Fruit fly (Drosophila melanogaster) whole organism, embryonic: ENCODE data around the gene CG18265.

Source experiments
- B-H2 ChIP-seq: fragments of 200-800 bp; sonication (Bioruptor generic); optimal IDR thresholded peaks from 2 replicates; lab custom pipeline; 2018; ENCODE audit warnings: missing biosample characterization, mild to moderate bottlenecking, missing genetic modification characterization
- CG12299 ChIP-seq: fragments of 200-800 bp; sonication (Bioruptor generic); optimal IDR thresholded peaks from 2 replicates; lab custom pipeline; 2018; ENCODE audit warnings: missing biosample characterization, mild to moderate bottlenecking, missing genetic modification characterization
- CG12659 ChIP-seq: fragments of 200-800 bp; sonication (Bioruptor generic); optimal IDR thresholded peaks from 3 replicates; lab custom pipeline; 2017; ENCODE audit warnings: mild to moderate bottlenecking, missing biosample characterization, missing genetic modification reagents, missing genetic modification characterization
- CG13775 ChIP-seq: fragments of 200-800 bp; sonication (Bioruptor generic); optimal IDR thresholded peaks from 3 replicates; lab custom pipeline; 2017; ENCODE audit warnings: missing biosample characterization, mild to moderate bottlenecking, missing genetic modification characterization
- CG13894 ChIP-seq: fragments of 200-800 bp; sonication (Bioruptor generic); optimal IDR thresholded peaks from 3 replicates; lab custom pipeline; 2018; ENCODE audit warnings: missing biosample characterization, mild to moderate bottlenecking, missing genetic modification characterization, moderate library complexity
- CG1529 ChIP-seq: fragments of 200-800 bp; sonication (Bioruptor generic); optimal IDR thresholded peaks from 3 replicates; lab custom pipeline; 2018; ENCODE audit warnings: missing biosample characterization, missing genetic modification characterization
- CG17328 ChIP-seq: fragments of 200-800 bp; sonication (Bioruptor generic); IDR thresholded peaks from 2 replicates; pipeline ENCODE4 v1.3.6; 2022; ENCODE audit warnings: missing biosample characterization, missing genetic modification characterization
- CG17829 ChIP-seq: fragments of 200-800 bp; optimal IDR thresholded peaks from 2 replicates; lab custom pipeline; 2019; ENCODE audit warnings: missing biosample characterization, mild to moderate bottlenecking, missing genetic modification characterization, moderate library complexity
- CG2889 ChIP-seq: fragments of 200-800 bp; sonication (Bioruptor generic); IDR thresholded peaks from 3 replicates; pipeline ENCODE4 v1.3.6; 2022; ENCODE audit warnings: missing biosample characterization, missing genetic modification characterization
- CG30020 ChIP-seq: fragments of 200-800 bp; optimal IDR thresholded peaks from 2 replicates; lab custom pipeline; 2019; ENCODE audit warnings: missing biosample characterization, mild to moderate bottlenecking, missing genetic modification characterization, moderate library complexity
- CG31365 ChIP-seq: fragments of 200-800 bp; sonication (Bioruptor generic); optimal IDR thresholded peaks from 2 replicates; lab custom pipeline; 2018; ENCODE audit warnings: missing biosample characterization, mild to moderate bottlenecking, missing genetic modification characterization
- CG3163 ChIP-seq: fragments of 200-800 bp; sonication (Bioruptor generic); optimal IDR thresholded peaks from 3 replicates; lab custom pipeline; 2016; ENCODE audit warnings: missing biosample characterization, missing genetic modification characterization
- CG32772 ChIP-seq: fragments of 200-800 bp; sonication (Bioruptor generic); IDR thresholded peaks from 2 replicates; pipeline ENCODE4 v1.3.6; 2022; ENCODE audit warnings: missing biosample characterization, missing genetic modification characterization
- CG33557 ChIP-seq: fragments of 200-800 bp; sonication (Bioruptor generic); optimal IDR thresholded peaks from 2 replicates; lab custom pipeline; 2019; ENCODE audit warnings: missing biosample characterization, mild to moderate bottlenecking, missing genetic modification characterization, moderate library complexity
- CG34422 ChIP-seq: fragments of 200-800 bp; sonication (Bioruptor generic); IDR thresholded peaks from 3 replicates; pipeline ENCODE4 v1.3.6; 2022; ENCODE audit warnings: missing biosample characterization, missing genetic modification characterization
- CG4328 ChIP-seq: fragments of 200-800 bp; sonication (Bioruptor generic); optimal IDR thresholded peaks from 3 replicates; lab custom pipeline; 2017; ENCODE audit warnings: missing biosample characterization, missing genetic modification reagents, missing genetic modification characterization
- CG7963 ChIP-seq: fragments of 200-800 bp; sonication (Bioruptor generic); IDR thresholded peaks from 3 replicates; pipeline ENCODE4 v1.3.6; 2022; ENCODE audit warnings: missing biosample characterization, missing genetic modification characterization; ENCODE audit not compliant: partially characterized antibody
- CG8089 ChIP-seq: fragments of 200-800 bp; sonication (Bioruptor generic); optimal IDR thresholded peaks from 3 replicates; lab custom pipeline; 2016; ENCODE audit warnings: missing biosample characterization, missing genetic modification characterization
- CG8281 ChIP-seq: fragments of 200-800 bp; sonication (Bioruptor generic); optimal IDR thresholded peaks from 2 replicates; lab custom pipeline; 2018; ENCODE audit warnings: missing biosample characterization, mild to moderate bottlenecking, missing genetic modification characterization, moderate library complexity
- CG8290 ChIP-seq, 3 experiments: fragments of 200-800 bp; sonication (Bioruptor generic); optimal IDR thresholded peaks; 2 replicates each; lab custom pipeline; 2016 to 2019; ENCODE audit warnings: missing biosample characterization in 3 of 3, missing genetic modification characterization in 3 of 3, mild to moderate bottlenecking in 2 of 3, moderate library complexity in 1 of 3
- CG8359 ChIP-seq: fragments of 200-800 bp; sonication (Bioruptor generic); optimal IDR thresholded peaks from 2 replicates; lab custom pipeline; 2017; ENCODE audit warnings: missing biosample characterization, mild to moderate bottlenecking, missing genetic modification characterization, borderline replicate concordance
- CG9932 ChIP-seq: fragments of 200-800 bp; sonication (Bioruptor generic); IDR thresholded peaks from 2 replicates; pipeline ENCODE4 v1.3.6; 2022; ENCODE audit warnings: missing biosample characterization, missing genetic modification characterization
- Chrac-16 ChIP-seq: fragments of 200-800 bp; sonication (Bioruptor generic); optimal IDR thresholded peaks from 3 replicates; lab custom pipeline; 2016; ENCODE audit warnings: missing biosample characterization, missing genetic modification characterization
- D19B ChIP-seq: fragments of 200-800 bp; sonication (Bioruptor generic); optimal IDR thresholded peaks from 2 replicates; lab custom pipeline; 2017; ENCODE audit warnings: missing biosample characterization, mild to moderate bottlenecking, missing genetic modification characterization
- Dip3 ChIP-seq: fragments of 200-800 bp; sonication (Bioruptor generic); optimal IDR thresholded peaks from 3 replicates; lab custom pipeline; 2016; ENCODE audit warnings: missing biosample characterization, missing genetic modification characterization
- Dll ChIP-seq: fragments of 200-800 bp; sonication (Bioruptor generic); IDR thresholded peaks from 4 replicates; pipeline ENCODE4 v1.3.6; 2022; ENCODE audit warnings: missing biosample characterization, missing genetic modification characterization; ENCODE audit not compliant: partially characterized antibody
- Dp ChIP-seq: fragments of 200-800 bp; sonication (Bioruptor generic); optimal IDR thresholded peaks from 2 replicates; lab custom pipeline; 2018; ENCODE audit warnings: missing biosample characterization, mild to moderate bottlenecking, missing genetic modification characterization, moderate library complexity
- Ets65A ChIP-seq: fragments of 200-800 bp; sonication (Bioruptor generic); peaks from one replicate; lab custom pipeline; 2016; ENCODE audit warnings: missing biosample characterization, missing genetic modification characterization
- Ets97D ChIP-seq: fragments of 200-800 bp; sonication (Bioruptor generic); optimal IDR thresholded peaks from 3 replicates; lab custom pipeline; 2016; ENCODE audit warnings: missing biosample characterization, missing genetic modification characterization
- HmgD ChIP-seq: fragments of 200-800 bp; sonication (Bioruptor generic); optimal IDR thresholded peaks from 3 replicates; lab custom pipeline; 2016; ENCODE audit warnings: missing biosample characterization, missing genetic modification characterization
- HmgZ ChIP-seq: fragments of 200-800 bp; sonication (Bioruptor generic); optimal IDR thresholded peaks from 2 replicates; lab custom pipeline; 2018; ENCODE audit warnings: missing biosample characterization, mild to moderate bottlenecking, missing genetic modification characterization
- Hmr ChIP-seq: fragments of 200-800 bp; sonication (Bioruptor generic); optimal IDR thresholded peaks from 3 replicates; lab custom pipeline; 2017; ENCODE audit warnings: mild to moderate bottlenecking, missing biosample characterization, missing genetic modification reagents, missing genetic modification characterization
- Scr ChIP-seq: fragments of 200-800 bp; sonication (Bioruptor generic); IDR thresholded peaks from 2 replicates; pipeline ENCODE4 v1.3.6; 2022; ENCODE audit warnings: missing biosample characterization, missing genetic modification characterization; ENCODE audit not compliant: partially characterized antibody
- Six4 ChIP-seq: fragments of 200-800 bp; sonication (Bioruptor generic); optimal IDR thresholded peaks from 2 replicates; lab custom pipeline; 2016; ENCODE audit warnings: missing biosample characterization, missing genetic modification characterization
- Usf ChIP-seq: fragments of 200-800 bp; sonication (Bioruptor generic); optimal IDR thresholded peaks from 2 replicates; lab custom pipeline; 2017; ENCODE audit warnings: missing genotype, missing biosample characterization, missing genetic modification characterization
- Xrp1 ChIP-seq: fragments of 200-800 bp; sonication (Bioruptor generic); IDR thresholded peaks from 2 replicates; pipeline ENCODE4 v1.3.6; 2022; ENCODE audit warnings: missing biosample characterization, missing genetic modification characterization
- ato ChIP-seq: fragments of 200-800 bp; sonication (Bioruptor generic); IDR thresholded peaks from 2 replicates; pipeline ENCODE4 v1.3.6; 2022; ENCODE audit warnings: missing biosample characterization, missing genetic modification characterization; ENCODE audit not compliant: partially characterized antibody
- cad ChIP-seq: fragments of >200 bp; optimal IDR thresholded peaks from 2 replicates; lab custom pipeline; 2017; ENCODE audit warnings: missing biosample characterization, missing genetic modification characterization
- crp ChIP-seq, 2 experiments: fragments of 200-800 bp; sonication (Bioruptor generic); optimal IDR thresholded peaks; 2 replicates in 1 of 2; 3 replicates in 1 of 2; lab custom pipeline; 2017; ENCODE audit warnings: missing biosample characterization in 2 of 2, missing genetic modification characterization in 2 of 2, mild to moderate bottlenecking in 1 of 2, moderate library complexity in 1 of 2
- danr ChIP-seq: fragments of 200-800 bp; sonication (Bioruptor generic); IDR thresholded peaks from 2 replicates; pipeline ENCODE4 v1.3.6; 2022; ENCODE audit warnings: missing biosample characterization, missing genetic modification characterization
- ftz-f1 ChIP-seq: fragments of 200-800 bp; sonication (Bioruptor generic); optimal IDR thresholded peaks from 2 replicates; lab custom pipeline; 2016; ENCODE audit warnings: missing biosample characterization, missing genetic modification characterization
- grn ChIP-seq: fragments of 200-800 bp; sonication (Bioruptor generic); optimal IDR thresholded peaks from 3 replicates; lab custom pipeline; 2017; ENCODE audit warnings: missing biosample characterization, missing genetic modification characterization
- hth ChIP-seq: fragments of >200 bp; optimal IDR thresholded peaks from 2 replicates; lab custom pipeline; 2017; ENCODE audit warnings: inconsistent platforms
- jigr1 ChIP-seq: fragments of 200-800 bp; sonication (Bioruptor generic); IDR thresholded peaks from 3 replicates; pipeline ENCODE4 v1.3.6; 2022; ENCODE audit warnings: missing biosample characterization, missing genetic modification characterization
- mld ChIP-seq: fragments of 200-800 bp; sonication (Bioruptor generic); IDR thresholded peaks from 3 replicates; pipeline ENCODE4 v1.3.6; 2022; ENCODE audit warnings: missing biosample characterization, missing genetic modification characterization; ENCODE audit not compliant: partially characterized antibody
- onecut ChIP-seq: fragments of 200-800 bp; sonication (Bioruptor generic); IDR thresholded peaks from 2 replicates; pipeline ENCODE4 v1.3.6; 2022; ENCODE audit warnings: missing biosample characterization, missing genetic modification characterization
- repo ChIP-seq: fragments of 200-800 bp; sonication (Bioruptor generic); optimal IDR thresholded peaks from 2 replicates; lab custom pipeline; 2016; ENCODE audit warnings: missing biosample characterization, missing genetic modification characterization
- run ChIP-seq: fragments of 200-800 bp; sonication (Bioruptor generic); optimal IDR thresholded peaks from 3 replicates; lab custom pipeline; 2018; ENCODE audit warnings: missing biosample characterization, mild to moderate bottlenecking, missing genetic modification characterization
- tll ChIP-seq, 2 experiments: fragments of 200-800 bp in 1 of 2; fragments of >200 bp in 1 of 2; sonication (Bioruptor generic) in 1 of 2; optimal IDR thresholded peaks; 2 replicates each; lab custom pipeline; 2017 to 2019; ENCODE audit warnings: missing biosample characterization in 2 of 2, missing genetic modification characterization in 2 of 2, mild to moderate bottlenecking in 1 of 2, moderate library complexity in 1 of 2
- unc-4 ChIP-seq: fragments of 200-800 bp; sonication (Bioruptor generic); IDR thresholded peaks from 2 replicates; pipeline ENCODE4 v1.3.6; 2022; ENCODE audit warnings: missing biosample characterization, missing genetic modification characterization; ENCODE audit not compliant: partially characterized antibody
- yki ChIP-seq: fragments of >200 bp; optimal IDR thresholded peaks from 3 replicates; lab custom pipeline; 2018

CG18265 gene

DNA sequence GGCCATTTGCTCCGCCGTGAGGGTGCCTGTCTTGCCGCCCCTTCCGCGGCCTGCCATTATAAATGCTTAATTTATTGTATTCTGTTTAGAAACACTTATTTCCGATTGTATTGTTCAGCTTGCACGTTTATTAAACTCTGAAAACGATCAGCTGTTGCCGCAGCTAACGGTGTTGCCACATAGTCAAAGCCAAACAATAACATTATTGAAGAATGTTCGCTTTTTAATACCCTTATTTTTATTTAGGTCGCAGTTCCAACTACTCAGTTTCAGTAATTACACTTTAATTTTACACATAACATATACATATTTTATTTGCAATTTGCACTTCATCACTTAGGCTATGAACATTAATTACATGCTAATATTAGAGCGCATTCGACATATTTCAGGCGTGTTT, 12.2 kb upstream of the CG18265 start, which contains the start of gene Polr3G (continued):
- TF ChIP-seq Scr (GFP tag; lab: Robert Waterston, UW) (no peak), CG8281 (no peak), CG2889 (GFP tag; lab: Robert Waterston, UW) (no peak), CG17328 (GFP tag; lab: Robert Waterston, UW) (no peak), CG12659 (GFP tag; lab: Kevin White, UChicago) (peak; percentile 7), B-H2 (peak; percentile 22), CG34422 (peak; percentile 55; the same call in 1 of the 3 replicates), grn (no peak), hth (lab: Kevin White, UChicago) (no peak), run (tag; lab: Kevin White, UChicago) (no peak), CG9932 (GFP tag; lab: Robert Waterston, UW) (peak; percentile 16; the same call in 1 of the 2 replicates), onecut (GFP tag; lab: Robert Waterston, UW) (no peak), CG31365 (no peak), Chrac-16 (GFP tag; lab: Kevin White, UChicago) (no peak), yki (lab: Kevin White, UChicago) (no peak), CG13775 (GFP tag; lab: Kevin White, UChicago) (no peak), CG8290 (GFP tag; optimal IDR thresholded peaks at IDR 0.05; lab: Kevin White, UChicago) (no peak), CG8290 (tag; optimal IDR thresholded peaks at IDR 0.05; lab: Kevin White, UChicago) (peak in 1 of 2 experiments; percentile 36), CG1529 (GFP tag; lab: Kevin White, UChicago) (no peak), Ets65A (GFP tag; lab: Kevin White, UChicago) (no peak), Xrp1 (GFP tag; lab: Robert Waterston, UW) (no peak), CG8359 (GFP tag; lab: Kevin White, UChicago) (no peak), crp (GFP tag; optimal IDR thresholded peaks at IDR 0.05; lab: Kevin White, UChicago) (peak; percentile 59 to 93), ftz-f1 (GFP tag; lab: Kevin White, UChicago) (no peak), repo (GFP tag; lab: Kevin White, UChicago) (no peak), Dp (peak; percentile 1), danr (GFP tag; lab: Robert Waterston, UW) (no peak), Dip3 (GFP tag; lab: Kevin White, UChicago) (no peak), mld (no peak), CG32772 (GFP tag; lab: Robert Waterston, UW) (no peak), CG13894 (tag; lab: Kevin White, UChicago) (peak; percentile 16), ato (GFP tag; lab: Robert Waterston, UW) (no peak), Six4 (peak; percentile 8), CG8089 (GFP tag; lab: Kevin White, UChicago) (no peak), CG30020 (tag; lab: Kevin White, UChicago) (peak; percentile 14), HmgD (GFP tag; lab: Kevin White, UChicago) (no peak), CG12299 (no peak), cad (GFP tag; lab: Kevin White, UChicago) (no peak), CG7963 (GFP tag; lab: Robert Waterston, UW) (no peak), CG17829 (tag; lab: Kevin White, UChicago) (no peak), unc-4 (GFP tag; lab: Robert Waterston, UW) (no peak), tll (GFP tag; optimal IDR thresholded peaks at IDR 0.05; lab: Kevin White, UChicago) (no peak), Hmr (GFP tag; lab: Kevin White, UChicago) (no peak), Ets97D (GFP tag; lab: Kevin White, UChicago) (no peak), Dll (GFP tag; lab: Robert Waterston, UW) (peak; percentile 34; the same call in 1 of the 4 replicates), CG3163 (no peak), HmgZ (peak; percentile 35), jigr1 (GFP tag; lab: Robert Waterston, UW) (no peak), CG33557 (GFP tag; lab: Kevin White, UChicago) (no peak), CG4328 (no peak), Usf (GFP tag; lab: Kevin White, UChicago) (no peak), D19B (GFP tag; lab: Kevin White, UChicago) (no peak)
